Worm (Caenorhabditis elegans) whole organism, early embryonic: ENCODE data around the gene C37H5.5.

ENCODE experiments used
- B0310.2 ChIP-seq: sonication (generic microtip); optimal IDR thresholded peaks from 2 replicates; lab custom pipeline; 2016; ENCODE audit warnings: mild to moderate bottlenecking, missing genetic modification characterization, missing compliant biosample characterization
- F13C5.2 ChIP-seq: sonication (generic microtip); optimal IDR thresholded peaks from 2 replicates; lab custom pipeline; 2017; ENCODE audit warnings: mild to moderate bottlenecking, missing genetic modification characterization, inconsistent platforms, missing compliant biosample characterization
- aly-1 ChIP-seq: sonication (generic microtip); optimal IDR thresholded peaks from 2 replicates; lab custom pipeline; 2016; ENCODE audit warnings: missing genetic modification characterization, missing compliant biosample characterization
- ama-1 ChIP-seq: fragments of 150-350 bp; optimal IDR thresholded peaks from 2 replicates; lab custom pipeline; 2014
- ceh-13 ChIP-seq: fragments of 200-800 bp; sonication (Bioruptor generic); optimal IDR thresholded peaks from 2 replicates; lab custom pipeline; 2018; ENCODE audit warnings: mild to moderate bottlenecking, missing genetic modification characterization, missing compliant biosample characterization
- ceh-36 ChIP-seq: sonication (generic microtip); optimal IDR thresholded peaks from 2 replicates; lab custom pipeline; 2016; ENCODE audit warnings: missing genetic modification characterization, inconsistent platforms, missing compliant biosample characterization
- ets-7 ChIP-seq: sonication (generic microtip); optimal IDR thresholded peaks from 2 replicates; lab custom pipeline; 2016; ENCODE audit warnings: missing genotype, missing genetic modification characterization, missing compliant biosample characterization
- flt-1 ChIP-seq: fragments of 200-800 bp; sonication (Bioruptor generic); IDR thresholded peaks from 2 replicates; pipeline ENCODE4 v1.3.6; 2022; ENCODE audit warnings: missing genetic modification characterization, missing compliant biosample characterization
- hmbx-1 ChIP-seq: sonication (generic microtip); optimal IDR thresholded peaks from 2 replicates; lab custom pipeline; 2016; ENCODE audit warnings: mild to moderate bottlenecking, missing genetic modification characterization, missing compliant biosample characterization
- hmg-4 ChIP-seq: fragments of 200-800 bp; sonication (Bioruptor generic); optimal IDR thresholded peaks from 2 replicates; lab custom pipeline; 2018; ENCODE audit warnings: mild to moderate bottlenecking, missing genetic modification characterization, missing compliant biosample characterization
- hnd-1 ChIP-seq: sonication (generic microtip); optimal IDR thresholded peaks from 2 replicates; lab custom pipeline; 2016; ENCODE audit warnings: missing genetic modification characterization, missing compliant biosample characterization
- pes-1 ChIP-seq: fragments of 200-800 bp; sonication (Bioruptor generic); IDR thresholded peaks from 2 replicates; pipeline ENCODE4 v1.3.6; 2022; ENCODE audit warnings: missing genetic modification reagents, missing genetic modification characterization, missing compliant biosample characterization
- scrt-1 ChIP-seq: fragments of 200-800 bp; sonication (Bioruptor generic); IDR thresholded peaks from 2 replicates; pipeline ENCODE4 v1.3.6; 2022; ENCODE audit warnings: missing genetic modification characterization, missing compliant biosample characterization
- sea-1 ChIP-seq: fragments of 200-800 bp; sonication (Bioruptor generic); conservative IDR thresholded peaks from 2 replicates; pipeline ENCODE4 v1.3.6; 2022; ENCODE audit warnings: missing genetic modification characterization, missing compliant biosample characterization
- tbx-11 ChIP-seq: fragments of 200-800 bp; sonication (Bioruptor generic); IDR thresholded peaks from 2 replicates; pipeline ENCODE4 v1.3.6; 2022; ENCODE audit warnings: missing genetic modification characterization, missing compliant biosample characterization
- tbx-37 ChIP-seq: fragments of 200-800 bp; sonication (Bioruptor generic); conservative IDR thresholded peaks from 2 replicates; pipeline ENCODE4 v1.3.6; 2022; ENCODE audit warnings: missing genetic modification reagents, missing genetic modification characterization, missing compliant biosample characterization
- tra-4 ChIP-seq: sonication (generic microtip); optimal IDR thresholded peaks from 2 replicates; lab custom pipeline; 2017; ENCODE audit warnings: missing genetic modification characterization, missing compliant biosample characterization

Gene C37H5.5

ce11 chrV:4826710-4827380 is at the start of gene C37H5.5, which contains the start of gene hsp-6:
Gene C37H5.5 (plus strand): TSS chrV:4827360.
Gene hsp-6 (minus strand): TSS chrV:4826760.
- 0 out of 2 replicates have a peak, but pooled peaks have one; percentile 7 for TF ChIP-seq flt-1 (GFP tag; lab: Robert Waterston, UW)
- TF ChIP-seq tbx-11 (GFP tag; lab: Robert Waterston, UW): no peak
- TF ChIP-seq ets-7 (tag; lab: Kevin White, UChicago): no peak
- TF ChIP-seq sea-1 (GFP tag; lab: Robert Waterston, UW): no peak
- no peak for TF ChIP-seq scrt-1 (GFP tag; lab: Robert Waterston, UW)
- TF ChIP-seq ama-1: no peak
- TF ChIP-seq tbx-37 (GFP tag; lab: Robert Waterston, UW): no peak; the same call in 1 of the 2 replicates
- no peak for TF ChIP-seq aly-1
- TF ChIP-seq tra-4 (tag; lab: Kevin White, UChicago): no peak
- no peak for TF ChIP-seq B0310.2 (tag; lab: Kevin White, UChicago)
- TF ChIP-seq ceh-13 (GFP tag; lab: Kevin White, UChicago): no peak
- no peak for TF ChIP-seq hmbx-1 (tag; lab: Kevin White, UChicago)
- no peak for TF ChIP-seq hnd-1
- peak; percentile 57 for TF ChIP-seq F13C5.2 (tag; lab: Kevin White, UChicago)
- TF ChIP-seq pes-1 (GFP tag; lab: Robert Waterston, UW): peak; percentile 63; the same call in 1 of the 2 replicates
- TF ChIP-seq hmg-4 (GFP tag; lab: Kevin White, UChicago): peak; percentile 25

- TF ChIP-seq B0310.2 (tag; lab: Kevin White, UChicago): no peak
- no peak for TF ChIP-seq sea-1 (GFP tag; lab: Robert Waterston, UW)
- TF ChIP-seq aly-1: no peak
- no peak for TF ChIP-seq tbx-37 (GFP tag; lab: Robert Waterston, UW)
- no peak for TF ChIP-seq hnd-1
Observed at ce11 chrV:4777388-4777986, 49.7 kb upstream of the C37H5.5 start, which contains the start of gene C18G1.1. Gene C18G1.1 (plus strand): TSS chrV:4777960.

- no peak for TF ChIP-seq scrt-1 (GFP tag; lab: Robert Waterston, UW)
- no peak for TF ChIP-seq hmg-4 (GFP tag; lab: Kevin White, UChicago)
- TF ChIP-seq ets-7 (tag; lab: Kevin White, UChicago): no peak
- TF ChIP-seq hmbx-1 (tag; lab: Kevin White, UChicago): no peak
- no peak for TF ChIP-seq B0310.2 (tag; lab: Kevin White, UChicago)
- TF ChIP-seq ceh-13 (GFP tag; lab: Kevin White, UChicago): no peak
- no peak for TF ChIP-seq ceh-36 (tag; lab: Kevin White, UChicago)
- TF ChIP-seq flt-1 (GFP tag; lab: Robert Waterston, UW): no peak
- TF ChIP-seq tbx-11 (GFP tag; lab: Robert Waterston, UW): no peak
- TF ChIP-seq ama-1: no peak
Observed at ce11 chrV:4783313-4783712, 43.8 kb upstream of the C37H5.5 start, which contains the start of gene Y60C6A.1. Gene Y60C6A.1 (plus strand): TSS chrV:4783613.

- TF ChIP-seq B0310.2 (tag; lab: Kevin White, UChicago): no peak
- no peak for TF ChIP-seq tbx-37 (GFP tag; lab: Robert Waterston, UW)
- TF ChIP-seq hmg-4 (GFP tag; lab: Kevin White, UChicago): no peak
- TF ChIP-seq pes-1 (GFP tag; lab: Robert Waterston, UW): no peak
- TF ChIP-seq ceh-36 (tag; lab: Kevin White, UChicago): no peak
- no peak for TF ChIP-seq scrt-1 (GFP tag; lab: Robert Waterston, UW)
- TF ChIP-seq ceh-13 (GFP tag; lab: Kevin White, UChicago): no peak
- TF ChIP-seq tbx-11 (GFP tag; lab: Robert Waterston, UW): no peak
- no peak for TF ChIP-seq ama-1
- TF ChIP-seq flt-1 (GFP tag; lab: Robert Waterston, UW): no peak
- no peak for TF ChIP-seq hnd-1
- TF ChIP-seq hmbx-1 (tag; lab: Kevin White, UChicago): no peak
- TF ChIP-seq F13C5.2 (tag; lab: Kevin White, UChicago): no peak
Observed at ce11 chrV:4785333-4785852, 41.8 kb upstream of the C37H5.5 start, which contains the start of the genes Y60C6A.2 and Y60C6A.3. Gene Y60C6A.2 (minus strand): TSS chrV:4785433. Gene Y60C6A.3 (plus strand): TSS chrV:4785802.

- TF ChIP-seq ceh-36 (tag; lab: Kevin White, UChicago): no peak
- no peak for TF ChIP-seq B0310.2 (tag; lab: Kevin White, UChicago)
- no peak for TF ChIP-seq pes-1 (GFP tag; lab: Robert Waterston, UW)
- no peak for TF ChIP-seq hmg-4 (GFP tag; lab: Kevin White, UChicago)
- no peak for TF ChIP-seq tbx-11 (GFP tag; lab: Robert Waterston, UW)
- no peak for TF ChIP-seq aly-1
Observed at ce11 chrV:4787166-4787565, 40.0 kb upstream of the C37H5.5 start, which contains the start of gene R02F11.9. Gene R02F11.9 (plus strand): TSS chrV:4787466.

- TF ChIP-seq tra-4 (tag; lab: Kevin White, UChicago): no peak
- no peak for TF ChIP-seq ceh-13 (GFP tag; lab: Kevin White, UChicago)
- TF ChIP-seq flt-1 (GFP tag; lab: Robert Waterston, UW): no peak
- TF ChIP-seq tbx-37 (GFP tag; lab: Robert Waterston, UW): no peak
- no peak for TF ChIP-seq sea-1 (GFP tag; lab: Robert Waterston, UW)
- no peak for TF ChIP-seq ceh-36 (tag; lab: Kevin White, UChicago)
- TF ChIP-seq scrt-1 (GFP tag; lab: Robert Waterston, UW): no peak
- no peak for TF ChIP-seq ama-1
- TF ChIP-seq ets-7 (tag; lab: Kevin White, UChicago): no peak
- TF ChIP-seq hmg-4 (GFP tag; lab: Kevin White, UChicago): no peak
Observed at ce11 chrV:4787836-4788235, 39.3 kb upstream of the C37H5.5 start.
